Worm (Caenorhabditis elegans): ENCODE results near the gene isy-1.

DNA sequence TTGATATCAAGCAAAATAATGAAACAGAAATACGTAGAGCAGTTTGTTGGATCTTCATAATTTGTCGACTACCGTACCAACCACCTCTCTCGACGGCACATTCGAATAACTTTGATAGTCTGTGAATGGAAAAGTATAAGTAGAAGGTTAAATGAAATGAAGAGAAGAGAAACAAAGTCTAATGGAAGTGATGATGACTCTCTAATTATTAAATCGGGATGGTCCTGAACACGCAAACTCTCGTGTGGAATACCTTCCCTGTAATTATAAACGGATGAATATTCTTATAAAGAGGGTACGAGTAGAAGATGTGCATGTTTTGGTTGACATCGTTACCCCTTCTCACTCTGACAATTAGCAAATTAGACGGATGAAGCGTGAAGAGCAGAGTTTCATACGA, 22.3 kb upstream of the isy-1 start, which contains the start of the genes C13G3.12 and hot-6:
- no peak for TF ChIP-seq unc-62 (GFP tag; optimal IDR thresholded peaks at IDR 0.05)
- TF ChIP-seq nhr-80 (tag; optimal IDR thresholded peaks at IDR 0.05): no peak
- TF ChIP-seq ceh-79 (tag; optimal IDR thresholded peaks at IDR 0.05): no peak
- TF ChIP-seq attf-5 (GFP tag; optimal IDR thresholded peaks at IDR 0.05): no peak
- no peak for TF ChIP-seq B0336.3 (GFP tag; IDR thresholded peaks at IDR 0.05)
- no peak for TF ChIP-seq F39B2.1 (GFP tag; IDR thresholded peaks at IDR 0.05)
- TF ChIP-seq tlf-1 (GFP tag; optimal IDR thresholded peaks at IDR 0.05): no peak
- TF ChIP-seq pha-4 (tag; optimal IDR thresholded peaks at IDR 0.05): no peak
- TF ChIP-seq aptf-3 (GFP tag; IDR thresholded peaks at IDR 0.05): no peak
- no peak for TF ChIP-seq snpc-1.3 (tag; optimal IDR thresholded peaks at IDR 0.05; ENCODE audit: insufficient read depth)
- TF ChIP-seq snpc-4 (GFP tag; optimal IDR thresholded peaks at IDR 0.05): no peak
- TF ChIP-seq snpc-4 (tag; optimal IDR thresholded peaks at IDR 0.05): no peak
- TF ChIP-seq him-1 (tag; optimal IDR thresholded peaks at IDR 0.05): no peak
- TF ChIP-seq unc-130 (GFP tag; optimal IDR thresholded peaks at IDR 0.05): no peak

Measured in whole organism, young adult.